Worm (Caenorhabditis elegans) whole organism, L4 larva: Measurements from ENCODE around the gene C13B4.1.

Experiments
- F37D6.2 ChIP-seq: sonication (generic microtip); optimal IDR thresholded peaks from 2 replicates; lab custom pipeline; 2016; ENCODE audit warnings: mild to moderate bottlenecking, missing genetic modification characterization, missing compliant biosample characterization
- F49E8.2 ChIP-seq: sonication (generic microtip); optimal IDR thresholded peaks from 2 replicates; lab custom pipeline; 2016; ENCODE audit warnings: missing compliant biosample characterization, mild to moderate bottlenecking, missing genetic modification characterization, borderline replicate concordance
- R02D3.7 ChIP-seq: fragments of 150-350 bp; sonication (generic microtip); optimal IDR thresholded peaks from 3 replicates; lab custom pipeline; 2014; ENCODE audit warnings: missing biosample characterization, missing genetic modification characterization
- T20F7.1 ChIP-seq: fragments of 200-800 bp; sonication (Bioruptor generic); optimal IDR thresholded peaks from 2 replicates; lab custom pipeline; 2018; ENCODE audit warnings: mild to moderate bottlenecking, missing genetic modification characterization, missing compliant biosample characterization
- Y105C5A.15 ChIP-seq: fragments of 200-800 bp; sonication (Bioruptor generic); IDR thresholded peaks from 2 replicates; pipeline ENCODE4 v1.3.6; 2022; ENCODE audit warnings: missing genetic modification characterization, missing compliant biosample characterization
- Y48G9A.11 ChIP-seq: fragments of 200-800 bp; sonication (Bioruptor generic); IDR thresholded peaks from 2 replicates; pipeline ENCODE4 v1.3.6; 2022; ENCODE audit warnings: missing genetic modification reagents, missing genetic modification characterization, missing compliant biosample characterization
- aha-1 ChIP-seq: fragments of 150-350 bp; peaks from one replicate; lab custom pipeline; 2014; ENCODE audit warnings: missing biosample characterization, missing genetic modification characterization
- ceh-28 ChIP-seq: fragments of 150-350 bp; optimal IDR thresholded peaks from 2 replicates; lab custom pipeline; 2014; ENCODE audit warnings: missing biosample characterization, missing genetic modification reagents, missing genetic modification characterization
- ceh-44 ChIP-seq: fragments of 200-800 bp; sonication (Bioruptor generic); IDR thresholded peaks from 2 replicates; pipeline ENCODE4 v1.3.6; 2022; ENCODE audit warnings: missing genetic modification reagents, missing genetic modification characterization, missing compliant biosample characterization
- cey-2 ChIP-seq: sonication (generic microtip); optimal IDR thresholded peaks from 3 replicates; lab custom pipeline; 2017; ENCODE audit warnings: missing genetic modification characterization, mild to moderate bottlenecking, missing compliant biosample characterization, antibody characterized with exemption, borderline replicate concordance; ENCODE audit not compliant: insufficient read depth
- daf-12 ChIP-seq: fragments of 150-350 bp; optimal IDR thresholded peaks from 2 replicates; lab custom pipeline; 2014; ENCODE audit warnings: missing biosample characterization, missing genetic modification reagents, missing genetic modification characterization
- dmd-6 ChIP-seq: fragments of 200-800 bp; sonication (Bioruptor generic); IDR thresholded peaks from 2 replicates; pipeline ENCODE4 v1.3.6; 2022; ENCODE audit warnings: missing genetic modification reagents, missing genetic modification characterization, missing compliant biosample characterization
- dmd-8 ChIP-seq: fragments of 200-800 bp; sonication (Bioruptor generic); IDR thresholded peaks from 2 replicates; pipeline ENCODE4 v1.3.6; 2022; ENCODE audit warnings: missing genetic modification characterization, missing compliant biosample characterization
- dmd-9 ChIP-seq: fragments of 200-800 bp; sonication (Bioruptor generic); IDR thresholded peaks from 2 replicates; pipeline ENCODE4 v1.3.6; 2022; ENCODE audit warnings: missing genetic modification reagents, missing genetic modification characterization, missing compliant biosample characterization
- dpl-1 ChIP-seq: fragments of 150-350 bp; optimal IDR thresholded peaks from 2 replicates; lab custom pipeline; 2014; ENCODE audit warnings: missing biosample characterization, missing genetic modification reagents, missing genetic modification characterization
- egl-27 ChIP-seq: sonication (generic microtip); optimal IDR thresholded peaks from 3 replicates; lab custom pipeline; 2017; ENCODE audit warnings: missing biosample characterization, missing genetic modification reagents, missing genetic modification characterization
- fos-1 ChIP-seq: fragments of 150-350 bp; optimal IDR thresholded peaks from 2 replicates; lab custom pipeline; 2014; ENCODE audit warnings: missing biosample characterization, missing genetic modification characterization
- gei-8 ChIP-seq: fragments of 200-800 bp; sonication (Bioruptor generic); optimal IDR thresholded peaks from 2 replicates; lab custom pipeline; 2018; ENCODE audit warnings: mild to moderate bottlenecking, missing genetic modification characterization, missing compliant biosample characterization
- hlh-30 ChIP-seq: sonication (generic microtip); optimal IDR thresholded peaks from 2 replicates; lab custom pipeline; 2017; ENCODE audit warnings: antibody characterized with exemption, mild to moderate bottlenecking, missing genetic modification characterization, missing compliant biosample characterization; ENCODE audit not compliant: insufficient read depth
- hmg-1.1 ChIP-seq: fragments of 200-800 bp; sonication (Bioruptor generic); IDR thresholded peaks from 2 replicates; pipeline ENCODE4 v1.3.6; 2022; ENCODE audit warnings: missing genetic modification reagents, missing genetic modification characterization, missing compliant biosample characterization
- jun-1 ChIP-seq: fragments of 150-350 bp; optimal IDR thresholded peaks from 2 replicates; lab custom pipeline; 2014; ENCODE audit warnings: missing biosample characterization, missing genetic modification reagents, missing genetic modification characterization
- lim-7 ChIP-seq: fragments of 200-800 bp; sonication (Bioruptor generic); IDR thresholded peaks from 2 replicates; pipeline ENCODE4 v1.3.6; 2022; ENCODE audit warnings: missing genetic modification characterization, missing compliant biosample characterization
- lin-29 ChIP-seq: fragments of 200-800 bp; sonication (Bioruptor generic); IDR thresholded peaks from 2 replicates; pipeline ENCODE4 v1.3.6; 2022; ENCODE audit warnings: missing genetic modification reagents, missing genetic modification characterization, missing compliant biosample characterization
- lin-38 ChIP-seq: fragments of 200-800 bp; sonication (Bioruptor generic); IDR thresholded peaks from 2 replicates; pipeline ENCODE4 v1.3.6; 2022; ENCODE audit warnings: missing genetic modification reagents, missing genetic modification characterization, missing compliant biosample characterization
- lir-3 ChIP-seq: sonication (generic microtip); optimal IDR thresholded peaks from 2 replicates; lab custom pipeline; 2016; ENCODE audit warnings: mild to moderate bottlenecking, missing genetic modification characterization, missing compliant biosample characterization
- lsy-2 ChIP-seq, 2 experiments: fragments of 150-350 bp in 1 of 2; sonication (generic microtip) in 1 of 2; optimal IDR thresholded peaks; 2 replicates each; lab custom pipeline; 2014 to 2017; ENCODE audit warnings: missing biosample characterization in 2 of 2, missing genetic modification characterization in 2 of 2
- mdl-1 ChIP-seq, 2 experiments: fragments of 150-350 bp in 1 of 2; sonication (generic microtip) in 1 of 2; optimal IDR thresholded peaks; 2 replicates each; lab custom pipeline; 2014 to 2017; ENCODE audit warnings: missing biosample characterization in 2 of 2, missing genetic modification characterization in 2 of 2
- mes-2 ChIP-seq: sonication (generic microtip); optimal IDR thresholded peaks from 2 replicates; lab custom pipeline; 2016; ENCODE audit warnings: missing genotype, mild to moderate bottlenecking, missing genetic modification characterization, missing compliant biosample characterization; ENCODE audit not compliant: poor library complexity, severe bottlenecking
- mxl-3 ChIP-seq: fragments of 200-800 bp; sonication (Bioruptor generic); optimal IDR thresholded peaks from 2 replicates; lab custom pipeline; 2018; ENCODE audit warnings: mild to moderate bottlenecking, missing genetic modification characterization, missing compliant biosample characterization
- nhr-10 ChIP-seq: fragments of 150-350 bp; optimal IDR thresholded peaks from 2 replicates; lab custom pipeline; 2014; ENCODE audit warnings: missing biosample characterization, missing genetic modification characterization
- nhr-102 ChIP-seq: sonication (generic microtip); optimal IDR thresholded peaks from 2 replicates; lab custom pipeline; 2016; ENCODE audit warnings: mild to moderate bottlenecking, missing genetic modification characterization, moderate library complexity, missing compliant biosample characterization
- nhr-237 ChIP-seq: sonication (generic microtip); optimal IDR thresholded peaks from 2 replicates; lab custom pipeline; 2017; ENCODE audit warnings: missing biosample characterization, missing genetic modification characterization
- nhr-25 ChIP-seq: sonication (generic microtip); optimal IDR thresholded peaks from 2 replicates; lab custom pipeline; 2017; ENCODE audit warnings: missing genetic modification characterization, mild to moderate bottlenecking, missing compliant biosample characterization, antibody characterized with exemption, moderate library complexity, borderline replicate concordance; ENCODE audit not compliant: insufficient read depth
- nhr-28 ChIP-seq: fragments of 150-350 bp; optimal IDR thresholded peaks from 2 replicates; lab custom pipeline; 2014; ENCODE audit warnings: missing biosample characterization, missing genetic modification characterization
- nhr-76 ChIP-seq: fragments of 150-350 bp; optimal IDR thresholded peaks from 2 replicates; lab custom pipeline; 2014; ENCODE audit warnings: missing biosample characterization, missing genetic modification characterization
- pha-4 ChIP-seq, 2 experiments: fragments of 150-350 bp in 1 of 2; fragments of 200-800 bp in 1 of 2; sonication (Bioruptor generic) in 1 of 2; IDR thresholded peaks in 1 of 2; optimal IDR thresholded peaks in 1 of 2; 2 replicates each; pipeline versions ENCODE4 v1.3.6 to Lab custom; 2014 to 2022; ENCODE audit warnings: missing genetic modification characterization in 2 of 2, missing genetic modification reagents in 2 of 2, missing biosample characterization in 1 of 2, missing compliant biosample characterization in 1 of 2
- pqm-1 ChIP-seq: sonication (generic microtip); optimal IDR thresholded peaks from 2 replicates; lab custom pipeline; 2017; ENCODE audit warnings: missing biosample characterization, missing genetic modification characterization
- rbr-2 ChIP-seq: sonication (generic microtip); optimal IDR thresholded peaks from 2 replicates; lab custom pipeline; 2016; ENCODE audit warnings: missing genotype, missing genetic modification characterization, missing compliant biosample characterization
- skn-1 ChIP-seq: fragments of 150-350 bp; optimal IDR thresholded peaks from 2 replicates; lab custom pipeline; 2014; ENCODE audit warnings: missing biosample characterization, missing genetic modification characterization
- snpc-1.2 ChIP-seq: fragments of 200-800 bp; sonication (Bioruptor generic); IDR thresholded peaks from 2 replicates; pipeline ENCODE4 v1.3.6; 2022; ENCODE audit warnings: missing genetic modification reagents, missing genetic modification characterization, missing compliant biosample characterization
- snpc-4 ChIP-seq: fragments of 150-350 bp; optimal IDR thresholded peaks from 2 replicates; lab custom pipeline; 2014; ENCODE audit warnings: missing biosample characterization, missing genetic modification characterization
- unc-130 ChIP-seq: sonication (generic microtip); optimal IDR thresholded peaks from 2 replicates; lab custom pipeline; 2016; ENCODE audit warnings: missing genetic modification reagents, missing genetic modification characterization, missing compliant biosample characterization
- vab-7 ChIP-seq: fragments of 200-800 bp; sonication (Bioruptor generic); IDR thresholded peaks from 2 replicates; pipeline ENCODE4 v1.3.6; 2022; ENCODE audit warnings: missing genetic modification reagents, missing genetic modification characterization, missing compliant biosample characterization
- zag-1 ChIP-seq: fragments of 150-350 bp; optimal IDR thresholded peaks from 2 replicates; lab custom pipeline; 2014; ENCODE audit warnings: missing biosample characterization, missing genetic modification characterization
- zip-2 ChIP-seq: fragments of 150-350 bp; optimal IDR thresholded peaks from 2 replicates; lab custom pipeline; 2014; ENCODE audit warnings: missing biosample characterization, missing genetic modification characterization

The C13B4.1 gene

DNA sequence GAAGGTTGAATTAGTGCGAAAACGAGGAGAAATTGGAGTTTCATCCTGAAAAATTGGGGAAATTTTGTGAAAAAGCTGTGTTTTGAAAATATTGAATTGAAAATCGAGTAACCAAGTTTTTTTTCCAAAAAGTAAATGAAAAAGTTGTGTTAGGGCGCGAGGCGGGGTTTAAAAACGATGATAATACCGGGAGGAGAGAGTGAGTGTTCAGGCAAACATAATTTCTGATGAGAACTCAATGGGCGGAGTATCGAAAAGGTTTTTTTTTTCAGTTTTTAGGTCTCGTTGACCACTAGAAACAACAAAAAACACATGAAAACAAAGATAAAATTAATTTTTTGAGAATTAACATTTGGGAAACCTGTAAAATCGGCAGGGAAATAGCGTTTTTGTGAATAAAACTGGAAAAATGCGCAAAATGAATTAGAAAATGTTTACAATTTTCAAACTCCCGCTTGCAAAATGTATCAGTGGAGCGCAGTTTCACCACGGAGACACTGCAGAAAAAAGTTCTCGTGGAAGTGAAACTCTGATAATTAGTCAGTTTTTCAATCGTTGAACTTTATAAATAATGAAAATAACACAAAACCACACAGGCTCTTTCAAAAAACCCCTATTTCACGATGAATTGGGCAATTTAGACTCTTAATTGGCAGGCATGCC lies at the start of gene C13B4.1:
Gene C13B4.1 (minus strand): TSS at position 51 of the 663 bp plus-strand sequence.
- TF ChIP-seq ceh-44 (GFP tag; lab: Robert Waterston, UW): 0 out of 2 replicates have a peak, but pooled peaks have one; percentile 9
- peak; percentile 52 for TF ChIP-seq unc-130 (GFP tag; lab: Kevin White, UChicago)
- TF ChIP-seq snpc-1.2 (GFP tag; lab: Robert Waterston, UW): 0 out of 2 replicates have a peak, but pooled peaks have one; percentile 47
- peak; percentile 93 for TF ChIP-seq lin-38 (GFP tag; lab: Robert Waterston, UW)
- peak; percentile 23 for TF ChIP-seq dpl-1 (GFP tag; lab: Kevin White, UChicago)
- TF ChIP-seq nhr-76: no peak
- peak; percentile 68 for TF ChIP-seq F49E8.2 (tag; lab: Kevin White, UChicago)
- peak; percentile 75 for TF ChIP-seq mes-2
- peak; percentile 48; the same call in 1 of the 2 replicates for TF ChIP-seq Y48G9A.11 (GFP tag; lab: Robert Waterston, UW)
- TF ChIP-seq pqm-1 (tag; lab: Kevin White, UChicago): no peak
- TF ChIP-seq vab-7: 0 out of 2 replicates have a peak, but pooled peaks have one; percentile 19
- no peak for TF ChIP-seq dmd-6 (GFP tag; lab: Robert Waterston, UW)
- TF ChIP-seq skn-1 (tag; lab: Kevin White, UChicago): no peak
- peak; percentile 46 for TF ChIP-seq aha-1
- no peak for TF ChIP-seq ceh-28

DNA sequence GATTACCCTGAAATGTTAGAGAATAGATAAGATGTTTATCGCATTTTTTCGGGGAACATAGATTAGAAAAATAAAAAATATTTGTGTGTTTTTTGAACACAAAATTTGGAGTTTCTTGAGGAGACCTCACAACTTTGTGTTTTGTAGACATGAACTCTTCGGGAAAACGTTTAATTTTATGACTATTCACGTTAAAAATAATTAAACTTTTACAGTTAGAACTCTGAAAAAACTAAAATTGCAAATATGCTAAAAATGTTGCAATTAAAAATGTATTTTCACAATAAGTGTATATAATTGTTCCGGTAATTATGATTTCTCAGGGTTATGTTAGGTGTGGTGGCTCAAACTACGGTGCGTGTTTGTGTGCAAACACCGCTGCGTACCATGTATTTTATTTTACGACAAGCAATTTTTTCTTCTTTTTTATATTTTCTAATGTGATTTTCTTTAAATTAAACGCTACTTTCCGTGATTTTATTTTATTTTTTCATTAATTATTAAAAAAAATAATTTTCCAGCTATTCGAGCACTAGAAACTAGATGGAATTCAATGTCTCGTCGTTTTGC lies 48.9 kb upstream of the C13B4.1 start, which contains the start of the genes F57C2.5 and spat-1:
Gene F57C2.5 (minus strand): TSS at position 7 of the 570 bp plus-strand sequence.
Gene spat-1 (plus strand): TSS at position 520 of the 570 bp plus-strand sequence.
- TF ChIP-seq nhr-10 (tag; lab: Kevin White, UChicago) (no peak), egl-27 (tag; lab: Kevin White, UChicago) (no peak), nhr-28 (tag; lab: Kevin White, UChicago) (peak; percentile 48), lin-29 (GFP tag; lab: Robert Waterston, UW) (no peak), snpc-4 (no peak), rbr-2 (tag; lab: Kevin White, UChicago) (peak; percentile 63), cey-2 (tag; lab: Kevin White, UChicago) (no peak), gei-8 (GFP tag; lab: Kevin White, UChicago) (no peak), daf-12 (no peak), mes-2 (peak; percentile 87), R02D3.7 (tag; lab: Kevin White, UChicago) (no peak), dmd-9 (GFP tag; lab: Robert Waterston, UW) (no peak), hmg-1.1 (GFP tag; lab: Robert Waterston, UW) (peak; percentile 53; the same call in 1 of the 2 replicates), T20F7.1 (no peak), vab-7 (peak; percentile 59; the same call in 1 of the 2 replicates), mdl-1 (tag; optimal IDR thresholded peaks at IDR 0.05; lab: Kevin White, UChicago) (no peak), Y48G9A.11 (GFP tag; lab: Robert Waterston, UW) (no peak), jun-1 (tag; lab: Kevin White, UChicago) (no peak), nhr-25 (no peak), Y105C5A.15 (no peak), lsy-2 (tag; optimal IDR thresholded peaks at IDR 0.05; lab: Kevin White, UChicago) (peak; percentile 86 to 98), pqm-1 (tag; lab: Kevin White, UChicago) (peak; percentile 55), ceh-44 (GFP tag; lab: Robert Waterston, UW) (peak; percentile 59; the same call in 1 of the 2 replicates), hlh-30 (tag; lab: Kevin White, UChicago) (peak; percentile 26), fos-1 (tag; lab: Kevin White, UChicago) (no peak), zip-2 (tag; lab: Kevin White, UChicago) (no peak), skn-1 (tag; lab: Kevin White, UChicago) (no peak), nhr-102 (no peak), nhr-237 (tag; lab: Kevin White, UChicago) (no peak), lim-7 (GFP tag; lab: Robert Waterston, UW) (no peak), dmd-8 (no peak), zag-1 (tag; lab: Kevin White, UChicago) (no peak), F37D6.2 (tag; lab: Kevin White, UChicago) (peak; percentile 22), F49E8.2 (tag; lab: Kevin White, UChicago) (no peak), dpl-1 (GFP tag; lab: Kevin White, UChicago) (peak; percentile 61), lir-3 (tag; lab: Kevin White, UChicago) (no peak), pha-4 (GFP tag; IDR thresholded peaks at IDR 0.05; lab: Robert Waterston, UW) (peak; percentile 10; the same call in 1 of the 2 replicates), pha-4 (tag; optimal IDR thresholded peaks at IDR 0.05; lab: Kevin White, UChicago) (peak; percentile 49), lin-38 (GFP tag; lab: Robert Waterston, UW) (peak; percentile 54), mxl-3 (no peak)
